Worm (Caenorhabditis elegans): ENCODE measurements around the gene prp-9.

ce11 chrII:8559188-8559587, 34.0 kb upstream of the prp-9 start:
- TF ChIP-seq flt-1 (GFP tag; IDR thresholded peaks at IDR 0.05) (no peak), F13C5.2 (tag; optimal IDR thresholded peaks at IDR 0.05) (no peak), hmbx-1 (tag; optimal IDR thresholded peaks at IDR 0.05) (no peak), B0310.2 (tag; optimal IDR thresholded peaks at IDR 0.05) (no peak), hnd-1 (tag; optimal IDR thresholded peaks at IDR 0.05) (no peak), ama-1 (optimal IDR thresholded peaks at IDR 0.05) (no peak), pes-1 (GFP tag; IDR thresholded peaks at IDR 0.05) (no peak), tra-4 (tag; optimal IDR thresholded peaks at IDR 0.05) (no peak)
